In the genomic region with DNA sequence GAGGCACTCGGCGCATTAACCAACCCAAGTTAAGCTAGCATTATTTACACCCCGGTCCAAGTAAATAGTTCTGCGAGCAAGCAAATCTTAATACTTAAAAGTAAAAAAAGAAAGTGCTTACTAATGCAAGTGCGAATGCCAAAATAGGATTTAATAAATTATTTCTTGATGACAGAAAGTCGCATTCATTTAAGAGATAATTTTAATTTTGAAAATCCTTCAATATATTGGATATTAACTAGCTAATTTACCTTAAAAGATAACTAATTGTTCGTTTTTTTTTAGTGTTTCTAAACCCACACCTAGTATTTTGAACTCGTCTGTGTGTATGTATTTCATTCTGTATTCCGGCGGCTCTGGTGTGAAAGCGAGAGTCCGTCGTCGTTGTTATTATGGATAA, we compare ENCODE assay signal across 1 fruit fly cellular context.
TF ChIP-seq lines count a peak whose summit lies in the region.

No protein-coding gene starts in this region.

TF ChIP-seq in whole organism, embryonic, 481 proteins besides CTCF, POLR2A, EP300 and RAD21 (continued from another document and continues in another):
- TF ChIP-seq emc (GFP tag; optimal IDR thresholded peaks at IDR 0.05; lab: Kevin White, UChicago) (no peak), esg (GFP tag; conservative IDR thresholded peaks at IDR 0.05; lab: Robert Waterston, UW) (peak; percentile 47), so (GFP tag; IDR thresholded peaks at IDR 0.05; lab: Robert Waterston, UW) (0 out of 3 replicates have a peak, but pooled peaks have one; percentile 33), CG1529 (GFP tag; optimal IDR thresholded peaks at IDR 0.05; lab: Kevin White, UChicago) (peak; percentile 43), CG10959 (GFP tag; IDR thresholded peaks at IDR 0.05; lab: Robert Waterston, UW) (no peak), CG11723 (GFP tag; optimal IDR thresholded peaks at IDR 0.05; lab: Kevin White, UChicago) (peak; percentile 23), tap (tag; optimal IDR thresholded peaks at IDR 0.05; lab: Kevin White, UChicago) (peak; percentile 21), CG7745 (tag; optimal IDR thresholded peaks at IDR 0.05; lab: Kevin White, UChicago) (no peak), Hmx (GFP tag; optimal IDR thresholded peaks at IDR 0.05; lab: Kevin White, UChicago) (no peak), stwl (tag; optimal IDR thresholded peaks at IDR 0.05; lab: Kevin White, UChicago) (no peak), Xrp1 (GFP tag; IDR thresholded peaks at IDR 0.05; lab: Robert Waterston, UW) (peak; percentile 43; the same call in 1 of the 2 replicates), CG32532 (GFP tag; IDR thresholded peaks at IDR 0.05; lab: Robert Waterston, UW) (no peak), Dfd (GFP tag; optimal IDR thresholded peaks at IDR 0.05; lab: Kevin White, UChicago) (no peak), CG33213 (GFP tag; optimal IDR thresholded peaks at IDR 0.05; lab: Kevin White, UChicago) (no peak), Opbp (GFP tag; IDR thresholded peaks at IDR 0.05; lab: Robert Waterston, UW; ENCODE audit: partially characterized antibody) (no peak), Asciz (GFP tag; optimal IDR thresholded peaks at IDR 0.05; lab: Kevin White, UChicago) (peak; percentile 69), gsb-n (tag; optimal IDR thresholded peaks at IDR 0.05; lab: Kevin White, UChicago) (peak; percentile 30), zen (tag; optimal IDR thresholded peaks at IDR 0.05; lab: Kevin White, UChicago) (no peak), slbo (GFP tag; IDR thresholded peaks at IDR 0.05; lab: Robert Waterston, UW) (peak; percentile 38; the same call in 1 of the 2 replicates), gem (tag; optimal IDR thresholded peaks at IDR 0.05; lab: Kevin White, UChicago) (peak; percentile 77), bsh (GFP tag; optimal IDR thresholded peaks at IDR 0.05; lab: Kevin White, UChicago) (peak in 1 of 2 experiments; percentile 54), shn (GFP tag; optimal IDR thresholded peaks at IDR 0.05; lab: Kevin White, UChicago) (no peak), CG10209 (GFP tag; optimal IDR thresholded peaks at IDR 0.05; lab: Kevin White, UChicago) (peak; percentile 27), CG17361 (GFP tag; IDR thresholded peaks at IDR 0.05; lab: Robert Waterston, UW) (peak; percentile 74), Kr (GFP tag; optimal IDR thresholded peaks at IDR 0.05; lab: Kevin White, UChicago) (no peak), Ets65A (GFP tag; lab: Kevin White, UChicago) (peak; percentile 80), CG12744 (GFP tag; optimal IDR thresholded peaks at IDR 0.05; lab: Kevin White, UChicago) (no peak), da (GFP tag; optimal IDR thresholded peaks at IDR 0.05; lab: Kevin White, UChicago) (no peak), vnd (GFP tag; IDR thresholded peaks at IDR 0.05; lab: Robert Waterston, UW; ENCODE audit: partially characterized antibody) (no peak), CG11398 (GFP tag; optimal IDR thresholded peaks at IDR 0.05; lab: Kevin White, UChicago) (no peak), CG7963 (GFP tag; IDR thresholded peaks at IDR 0.05; lab: Robert Waterston, UW; ENCODE audit: partially characterized antibody) (no peak), CG12769 (tag; optimal IDR thresholded peaks at IDR 0.05; lab: Kevin White, UChicago) (no peak), Deaf1 (tag; optimal IDR thresholded peaks at IDR 0.05; lab: Kevin White, UChicago) (no peak), Sry-β (GFP tag; optimal IDR thresholded peaks at IDR 0.05; lab: Kevin White, UChicago) (no peak), jumu (GFP tag; optimal IDR thresholded peaks at IDR 0.05; lab: Kevin White, UChicago) (no peak), CG15269 (tag; optimal IDR thresholded peaks at IDR 0.05; lab: Kevin White, UChicago) (peak; percentile 75), CG4328 (GFP tag; optimal IDR thresholded peaks at IDR 0.05; lab: Kevin White, UChicago) (peak; percentile 12), vfl (GFP tag; optimal IDR thresholded peaks at IDR 0.05; lab: Kevin White, UChicago) (no peak), Bdp1 (GFP tag; optimal IDR thresholded peaks at IDR 0.05; lab: Kevin White, UChicago) (no peak), hkb (optimal IDR thresholded peaks at IDR 0.05; lab: Kevin White, UChicago) (no peak), hkb (GFP tag; IDR thresholded peaks at IDR 0.05; lab: Robert Waterston, UW) (peak; percentile 73), HLH4C (GFP tag; IDR thresholded peaks at IDR 0.05; lab: Robert Waterston, UW; ENCODE audit: partially characterized antibody) (no peak), wek (GFP tag; optimal IDR thresholded peaks at IDR 0.05; lab: Kevin White, UChicago) (no peak), CG11247 (GFP tag; IDR thresholded peaks at IDR 0.05; lab: Robert Waterston, UW) (no peak), HmgZ (tag; optimal IDR thresholded peaks at IDR 0.05; lab: Kevin White, UChicago) (no peak), pb (GFP tag; optimal IDR thresholded peaks at IDR 0.05; lab: Kevin White, UChicago) (no peak), Doc2 (GFP tag; IDR thresholded peaks at IDR 0.05; lab: Robert Waterston, UW) (no peak), CG4282 (GFP tag; optimal IDR thresholded peaks at IDR 0.05; lab: Kevin White, UChicago) (no peak), hbn (GFP tag; IDR thresholded peaks at IDR 0.05; lab: Robert Waterston, UW; ENCODE audit: partially characterized antibody) (no peak), Tbp (GFP tag; optimal IDR thresholded peaks at IDR 0.05; lab: Kevin White, UChicago) (no peak), dati (GFP tag; IDR thresholded peaks at IDR 0.05; lab: Robert Waterston, UW) (no peak), CG4730 (GFP tag; IDR thresholded peaks at IDR 0.05; lab: Robert Waterston, UW) (no peak), trem (tag; optimal IDR thresholded peaks at IDR 0.05; lab: Kevin White, UChicago) (peak; percentile 2), Scr (GFP tag; IDR thresholded peaks at IDR 0.05; lab: Robert Waterston, UW; ENCODE audit: partially characterized antibody) (no peak), lola (GFP tag; optimal IDR thresholded peaks at IDR 0.05; lab: Kevin White, UChicago) (peak in 1 of 3 experiments; percentile 15), Nf-YA (GFP tag; IDR thresholded peaks at IDR 0.05; lab: Robert Waterston, UW) (no peak), eyg (GFP tag; optimal IDR thresholded peaks at IDR 0.05; lab: Kevin White, UChicago) (no peak), Sox100B (GFP tag; optimal IDR thresholded peaks at IDR 0.05; lab: Kevin White, UChicago) (peak; percentile 77), insv (GFP tag; optimal IDR thresholded peaks at IDR 0.05; lab: Kevin White, UChicago) (no peak), fu2 (GFP tag; optimal IDR thresholded peaks at IDR 0.05; lab: Kevin White, UChicago) (no peak), amos (GFP tag; IDR thresholded peaks at IDR 0.05; lab: Robert Waterston, UW; ENCODE audit: partially characterized antibody) (no peak), Abd-B (GFP tag; optimal IDR thresholded peaks at IDR 0.05; lab: Kevin White, UChicago) (peak; percentile 43), kay (GFP tag; optimal IDR thresholded peaks at IDR 0.05; lab: Kevin White, UChicago) (no peak), CG34376 (GFP tag; optimal IDR thresholded peaks at IDR 0.05; lab: Kevin White, UChicago) (no peak), CG10565 (GFP tag; optimal IDR thresholded peaks at IDR 0.05; lab: Kevin White, UChicago) (no peak), CG4854 (GFP tag; optimal IDR thresholded peaks at IDR 0.05; lab: Kevin White, UChicago) (no peak), Camta (GFP tag; optimal IDR thresholded peaks at IDR 0.05; lab: Kevin White, UChicago) (no peak), slp2 (GFP tag; optimal IDR thresholded peaks at IDR 0.05; lab: Kevin White, UChicago) (no peak), Adf1 (GFP tag; IDR thresholded peaks at IDR 0.05; lab: Robert Waterston, UW) (no peak), CG10654 (GFP tag; optimal IDR thresholded peaks at IDR 0.05; lab: Kevin White, UChicago) (peak; percentile 26), pzg (GFP tag; optimal IDR thresholded peaks at IDR 0.05; lab: Kevin White, UChicago) (no peak), dysf (GFP tag; IDR thresholded peaks at IDR 0.05; lab: Robert Waterston, UW) (peak; percentile 62; the same call in 2 of the 3 replicates), ken (GFP tag; IDR thresholded peaks at IDR 0.05; lab: Robert Waterston, UW) (no peak), CG8281 (tag; optimal IDR thresholded peaks at IDR 0.05; lab: Kevin White, UChicago) (no peak), cwo (GFP tag; optimal IDR thresholded peaks at IDR 0.05; lab: Kevin White, UChicago) (peak; percentile 38), CG15073 (GFP tag; optimal IDR thresholded peaks at IDR 0.05; lab: Kevin White, UChicago) (no peak), PHDP (tag; optimal IDR thresholded peaks at IDR 0.05; lab: Kevin White, UChicago) (peak; percentile 66), run (tag; optimal IDR thresholded peaks at IDR 0.05; lab: Kevin White, UChicago) (peak; percentile 29), CrebB (tag; optimal IDR thresholded peaks at IDR 0.05; lab: Kevin White, UChicago) (no peak), Side (GFP tag; optimal IDR thresholded peaks at IDR 0.05; lab: Kevin White, UChicago) (no peak), CG5245 (GFP tag; optimal IDR thresholded peaks at IDR 0.05; lab: Kevin White, UChicago) (peak; percentile 10), CG1647 (GFP tag; optimal IDR thresholded peaks at IDR 0.05; lab: Kevin White, UChicago) (no peak), D19A (tag; optimal IDR thresholded peaks at IDR 0.05; lab: Kevin White, UChicago) (no peak), crol (GFP tag; IDR thresholded peaks at IDR 0.05; lab: Robert Waterston, UW) (no peak), CG3995 (GFP tag; optimal IDR thresholded peaks at IDR 0.05; lab: Kevin White, UChicago) (no peak), CkIIα-i1 (GFP tag; IDR thresholded peaks at IDR 0.05; lab: Robert Waterston, UW) (no peak), Atf3 (GFP tag; optimal IDR thresholded peaks at IDR 0.05; lab: Kevin White, UChicago) (no peak), CG6689 (GFP tag; IDR thresholded peaks at IDR 0.05; lab: Robert Waterston, UW) (peak; percentile 49; the same call in 1 of the 2 replicates), CG9817 (tag; optimal IDR thresholded peaks at IDR 0.05; lab: Kevin White, UChicago) (peak; percentile 24), pnt (GFP tag; optimal IDR thresholded peaks at IDR 0.05; lab: Kevin White, UChicago) (no peak), ap (GFP tag; IDR thresholded peaks at IDR 0.05; lab: Robert Waterston, UW) (peak; percentile 15; the same call in 1 of the 2 replicates), hth (optimal IDR thresholded peaks at IDR 0.05; lab: Kevin White, UChicago) (no peak), CG18262 (tag; optimal IDR thresholded peaks at IDR 0.05; lab: Kevin White, UChicago) (peak; percentile 50), Oli (tag; optimal IDR thresholded peaks at IDR 0.05; lab: Kevin White, UChicago) (peak; percentile 75), Dip3 (GFP tag; optimal IDR thresholded peaks at IDR 0.05; lab: Kevin White, UChicago) (peak; percentile 2), CG6854 (GFP tag; optimal IDR thresholded peaks at IDR 0.05; lab: Kevin White, UChicago) (peak; percentile 37), pita (GFP tag; optimal IDR thresholded peaks at IDR 0.05; lab: Kevin White, UChicago) (no peak), CG17328 (GFP tag; IDR thresholded peaks at IDR 0.05; lab: Robert Waterston, UW) (no peak), CG4617 (GFP tag; optimal IDR thresholded peaks at IDR 0.05; lab: Kevin White, UChicago; ENCODE audit: borderline replicate concordance) (no peak), CG11560 (tag; IDR thresholded peaks at IDR 0.05; lab: Robert Waterston, UW) (no peak), CG12391 (tag; optimal IDR thresholded peaks at IDR 0.05; lab: Kevin White, UChicago) (peak; percentile 56), CG8089 (GFP tag; optimal IDR thresholded peaks at IDR 0.05; lab: Kevin White, UChicago) (no peak), ato (GFP tag; IDR thresholded peaks at IDR 0.05; lab: Robert Waterston, UW; ENCODE audit: partially characterized antibody) (no peak), ham (GFP tag; IDR thresholded peaks at IDR 0.05; lab: Robert Waterston, UW) (no peak), HLHmδ (GFP tag; optimal IDR thresholded peaks at IDR 0.05; lab: Kevin White, UChicago) (no peak), abd-A (tag; optimal IDR thresholded peaks at IDR 0.05; lab: Kevin White, UChicago) (no peak), usp (GFP tag; optimal IDR thresholded peaks at IDR 0.05; lab: Kevin White, UChicago) (no peak), Nf-YC (tag; optimal IDR thresholded peaks at IDR 0.05; lab: Kevin White, UChicago) (peak; percentile 14), knrl (GFP tag; IDR thresholded peaks at IDR 0.05; lab: Robert Waterston, UW; ENCODE audit: partially characterized antibody) (no peak), zen2 (GFP tag; IDR thresholded peaks at IDR 0.05; lab: Robert Waterston, UW; ENCODE audit: partially characterized antibody) (no peak), CG9797 (GFP tag; optimal IDR thresholded peaks at IDR 0.05; lab: Kevin White, UChicago) (no peak), HHEX (GFP tag; optimal IDR thresholded peaks at IDR 0.05; lab: Kevin White, UChicago) (peak; percentile 1), Rfx (GFP tag; IDR thresholded peaks at IDR 0.05; lab: Robert Waterston, UW) (peak; percentile 32; the same call in 1 of the 2 replicates), dmrt99B (tag; optimal IDR thresholded peaks at IDR 0.05; lab: Kevin White, UChicago) (peak; percentile 81), CG11696 (GFP tag; IDR thresholded peaks at IDR 0.05; lab: Robert Waterston, UW) (peak; percentile 59), Mes4 (GFP tag; optimal IDR thresholded peaks at IDR 0.05; lab: Kevin White, UChicago) (no peak), repo (GFP tag; optimal IDR thresholded peaks at IDR 0.05; lab: Kevin White, UChicago) (no peak), sim (GFP tag; IDR thresholded peaks at IDR 0.05; lab: Robert Waterston, UW) (no peak), CG6765 (GFP tag; optimal IDR thresholded peaks at IDR 0.05; lab: Kevin White, UChicago) (no peak), CG8359 (GFP tag; optimal IDR thresholded peaks at IDR 0.05; lab: Kevin White, UChicago; ENCODE audit: borderline replicate concordance) (no peak), Hsf (GFP tag; optimal IDR thresholded peaks at IDR 0.05; lab: Kevin White, UChicago) (peak; percentile 43), CG14710 (tag; optimal IDR thresholded peaks at IDR 0.05; lab: Kevin White, UChicago) (peak; percentile 33), CG12155 (GFP tag; optimal IDR thresholded peaks at IDR 0.05; lab: Kevin White, UChicago) (no peak), CG11085 (GFP tag; IDR thresholded peaks at IDR 0.05; lab: Robert Waterston, UW) (no peak), Lim3 (GFP tag; IDR thresholded peaks at IDR 0.05; lab: Robert Waterston, UW) (no peak), CG9876 (GFP tag; optimal IDR thresholded peaks at IDR 0.05; lab: Kevin White, UChicago) (no peak), pan (optimal IDR thresholded peaks at IDR 0.05; lab: Kevin White, UChicago) (no peak), pan (GFP tag; optimal IDR thresholded peaks at IDR 0.05 in 1 of 2, IDR thresholded peaks at IDR 0.05 in 1 of 2) (peak in 1 of 2 experiments; percentile 53), CG31388 (GFP tag; optimal IDR thresholded peaks at IDR 0.05; lab: Kevin White, UChicago) (no peak), bab2 (GFP tag; optimal IDR thresholded peaks at IDR 0.05; lab: Kevin White, UChicago) (peak; percentile 2)
